Fruit fly (Drosophila melanogaster): ENCODE data around the gene CG12111.

Gene CG12111

DNA sequence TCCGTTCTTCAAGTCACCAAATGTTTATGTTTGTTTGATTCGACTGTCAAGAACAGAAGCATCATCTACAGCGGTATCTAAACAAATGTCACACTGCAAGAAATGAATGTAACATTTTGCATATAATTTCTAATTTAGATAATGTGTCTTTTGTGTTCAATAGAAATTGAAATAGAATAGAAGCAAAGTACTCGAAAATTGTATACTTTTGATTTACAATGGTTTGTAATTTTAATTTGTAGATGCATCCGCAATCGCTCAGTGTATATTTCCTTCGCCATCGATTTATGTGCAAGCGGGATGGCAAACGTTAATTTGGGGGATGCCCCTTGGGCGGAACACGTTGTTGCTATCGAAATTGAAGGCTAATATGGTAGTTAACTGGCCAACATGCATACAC lies 32.6 kb downstream of the CG12111 start (continued):
- no peak for TF ChIP-seq MTF-1 (GFP tag; optimal IDR thresholded peaks at IDR 0.05; ENCODE audit: borderline replicate concordance)
- peak; percentile 42 for TF ChIP-seq lmd (GFP tag; IDR thresholded peaks at IDR 0.05)
- 0 out of 2 replicates have a peak, but pooled peaks have one; percentile 7 for TF ChIP-seq CG17612 (GFP tag; IDR thresholded peaks at IDR 0.05)
- TF ChIP-seq crp (GFP tag; optimal IDR thresholded peaks at IDR 0.05) = no peak
- no peak for TF ChIP-seq Optix (GFP tag; IDR thresholded peaks at IDR 0.05)
- TF ChIP-seq CG12659 (GFP tag; optimal IDR thresholded peaks at IDR 0.05) = peak; percentile 48
- peak; percentile 48 for TF ChIP-seq CG14710 (tag; optimal IDR thresholded peaks at IDR 0.05)
- no peak for TF ChIP-seq cad (GFP tag; optimal IDR thresholded peaks at IDR 0.05)
- TF ChIP-seq CG10209 (GFP tag; optimal IDR thresholded peaks at IDR 0.05) = peak; percentile 42
- no peak for TF ChIP-seq mirr (GFP tag; optimal IDR thresholded peaks at IDR 0.05)
- TF ChIP-seq CG13775 (GFP tag; optimal IDR thresholded peaks at IDR 0.05) = peak; percentile 35
- TF ChIP-seq Sry-δ (GFP tag; optimal IDR thresholded peaks at IDR 0.05) = no peak
- no peak for TF ChIP-seq CG16779 (GFP tag; IDR thresholded peaks at IDR 0.05)
- peak; percentile 39 for TF ChIP-seq Six4 (GFP tag; optimal IDR thresholded peaks at IDR 0.05)
- no peak for TF ChIP-seq CG15073 (GFP tag; optimal IDR thresholded peaks at IDR 0.05)
- TF ChIP-seq Kr (GFP tag; optimal IDR thresholded peaks at IDR 0.05) = no peak
- TF ChIP-seq nom (GFP tag; optimal IDR thresholded peaks at IDR 0.05) = no peak
- TF ChIP-seq CG32767 (GFP tag; IDR thresholded peaks at IDR 0.05) = peak; percentile 46; the same call in 1 of the 2 replicates
- TF ChIP-seq CG6654 (GFP tag; optimal IDR thresholded peaks at IDR 0.05) = peak; percentile 27
- TF ChIP-seq CG10654 (GFP tag; optimal IDR thresholded peaks at IDR 0.05) = peak; percentile 34
- peak; percentile 9 for TF ChIP-seq kay (GFP tag; optimal IDR thresholded peaks at IDR 0.05)
- peak; percentile 63 for TF ChIP-seq CG30403 (GFP tag; optimal IDR thresholded peaks at IDR 0.05)
- peak; percentile 27 for TF ChIP-seq CG1602 (GFP tag; optimal IDR thresholded peaks at IDR 0.05)
- TF ChIP-seq D (optimal IDR thresholded peaks at IDR 0.05) = no peak
- peak; percentile 52 for TF ChIP-seq D (GFP tag; optimal IDR thresholded peaks at IDR 0.05)
- TF ChIP-seq CG15479 (GFP tag; optimal IDR thresholded peaks at IDR 0.05) = no peak
- TF ChIP-seq Gug (GFP tag; IDR thresholded peaks at IDR 0.05) = no peak
- TF ChIP-seq NFAT (GFP tag; IDR thresholded peaks at IDR 0.05) = no peak
- TF ChIP-seq btn (GFP tag; optimal IDR thresholded peaks at IDR 0.05) = no peak
- 0 out of 2 replicates have a peak, but pooled peaks have one; percentile 11 for TF ChIP-seq CG6272 (GFP tag; IDR thresholded peaks at IDR 0.05)
- TF ChIP-seq CG3726 (GFP tag; IDR thresholded peaks at IDR 0.05) = no peak
- TF ChIP-seq onecut (GFP tag; IDR thresholded peaks at IDR 0.05) = peak; percentile 95
- peak; percentile 22; the same call in 1 of the 3 replicates for TF ChIP-seq B-H1 (GFP tag; IDR thresholded peaks at IDR 0.05)
- TF ChIP-seq Myb (GFP tag; optimal IDR thresholded peaks at IDR 0.05) = no peak
- no peak for TF ChIP-seq peb (GFP tag; IDR thresholded peaks at IDR 0.05)
- no peak for TF ChIP-seq Opbp (GFP tag; IDR thresholded peaks at IDR 0.05; ENCODE audit: partially characterized antibody)
- TF ChIP-seq z (GFP tag; IDR thresholded peaks at IDR 0.05) = no peak
- TF ChIP-seq CG3407 (GFP tag; optimal IDR thresholded peaks at IDR 0.05) = no peak
- no peak for TF ChIP-seq unc-4 (GFP tag; IDR thresholded peaks at IDR 0.05; ENCODE audit: partially characterized antibody)
- peak; percentile 54 for TF ChIP-seq D19A (tag; optimal IDR thresholded peaks at IDR 0.05)
- TF ChIP-seq sqz (GFP tag; optimal IDR thresholded peaks at IDR 0.05) = peak; percentile 37
- TF ChIP-seq CG32772 (GFP tag; IDR thresholded peaks at IDR 0.05) = peak; percentile 56
- TF ChIP-seq CG2129 (GFP tag; IDR thresholded peaks at IDR 0.05; ENCODE audit: partially characterized antibody) = no peak
- peak; percentile 68 for TF ChIP-seq CG18262 (tag; optimal IDR thresholded peaks at IDR 0.05)
- TF ChIP-seq Hr78 (GFP tag; optimal IDR thresholded peaks at IDR 0.05) = peak in 1 of 2 experiments; percentile 4
- peak; percentile 57 for TF ChIP-seq ATbp (GFP tag; optimal IDR thresholded peaks at IDR 0.05)
- TF ChIP-seq salm (tag; optimal IDR thresholded peaks at IDR 0.05) = no peak
- peak; percentile 60 for TF ChIP-seq Meics (GFP tag; optimal IDR thresholded peaks at IDR 0.05)
- TF ChIP-seq Dp (GFP tag; optimal IDR thresholded peaks at IDR 0.05) = no peak
- peak; percentile 63 for TF ChIP-seq Oli (tag; optimal IDR thresholded peaks at IDR 0.05)
- TF ChIP-seq CG17328 (GFP tag; IDR thresholded peaks at IDR 0.05) = peak; percentile 71

All from whole organism, embryonic.